Worm (Caenorhabditis elegans) whole organism, L4/young adult: Measurements from ENCODE around the gene col-90.

Source experiments
- W03F9.2 ChIP-seq: fragments of 150-350 bp; optimal IDR thresholded peaks from 2 replicates; lab custom pipeline; 2014; ENCODE audit warnings: missing biosample characterization, missing genetic modification characterization
- dao-5 ChIP-seq: sonication (generic microtip); optimal IDR thresholded peaks from 2 replicates; lab custom pipeline; 2016; ENCODE audit warnings: missing genotype, missing genetic modification characterization, moderate library complexity, missing compliant biosample characterization
- him-1 ChIP-seq: sonication (generic microtip); optimal IDR thresholded peaks from 2 replicates; lab custom pipeline; 2016; ENCODE audit warnings: missing genotype, missing genetic modification reagents, missing genetic modification characterization, missing compliant biosample characterization

col-90 gene

ce11 chrIII:7948802-7949201 lies at the start of gene col-90:
Gene col-90 (plus strand): TSS chrIII:7948838.
- no peak for TF ChIP-seq W03F9.2 (tag; lab: Kevin White, UChicago)
- TF ChIP-seq him-1 (tag; lab: Kevin White, UChicago): no peak
- no peak for TF ChIP-seq dao-5 (tag; lab: Kevin White, UChicago)

DNA sequence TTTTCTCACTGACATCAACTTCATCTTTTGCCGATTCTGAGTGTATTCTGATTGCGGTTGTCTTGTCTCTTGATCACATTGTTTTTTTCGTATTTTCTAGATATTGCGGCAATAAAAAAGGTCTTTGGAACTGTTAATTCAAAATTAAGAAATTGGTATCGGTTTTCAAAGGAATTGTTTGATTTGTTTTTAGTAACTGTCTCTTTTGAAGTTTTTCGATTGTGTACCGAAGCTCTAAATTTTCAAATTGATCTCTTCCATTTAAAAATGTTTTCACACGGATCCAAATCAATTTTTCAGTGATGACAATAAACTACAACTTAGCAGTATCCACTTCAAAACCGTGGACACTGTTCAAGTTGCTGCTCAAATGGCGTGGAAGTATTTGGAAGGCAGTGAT lies 47.9 kb upstream of the col-90 start, which contains the start of gene best-24:
best-24 (plus strand) TSS at position 301 of the 400 bp plus-strand sequence.
- TF ChIP-seq him-1 (tag; lab: Kevin White, UChicago): no peak
- TF ChIP-seq dao-5 (tag; lab: Kevin White, UChicago): no peak
- TF ChIP-seq W03F9.2 (tag; lab: Kevin White, UChicago): no peak

DNA sequence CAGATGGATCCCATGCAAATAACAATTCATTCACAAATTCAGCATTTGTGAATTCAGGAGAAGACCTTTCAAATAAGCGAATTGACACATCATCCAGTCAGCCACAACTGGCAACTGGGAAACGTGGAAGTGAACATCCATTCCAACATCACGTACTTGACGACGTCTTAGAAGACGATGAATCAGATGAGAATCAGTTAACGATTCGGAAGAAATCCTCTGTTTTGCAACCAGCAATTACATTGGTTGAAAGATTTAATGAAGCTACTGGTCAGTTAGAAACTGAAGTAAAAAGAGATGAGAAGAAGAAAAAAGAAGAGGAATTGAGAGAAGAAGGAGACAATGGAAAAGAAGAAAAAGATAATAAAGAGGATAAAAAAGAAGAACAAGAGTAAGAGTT lies 45.2 kb upstream of the col-90 start:
- TF ChIP-seq dao-5 (tag; lab: Kevin White, UChicago) (no peak), him-1 (tag; lab: Kevin White, UChicago) (no peak), W03F9.2 (tag; lab: Kevin White, UChicago) (no peak)

DNA sequence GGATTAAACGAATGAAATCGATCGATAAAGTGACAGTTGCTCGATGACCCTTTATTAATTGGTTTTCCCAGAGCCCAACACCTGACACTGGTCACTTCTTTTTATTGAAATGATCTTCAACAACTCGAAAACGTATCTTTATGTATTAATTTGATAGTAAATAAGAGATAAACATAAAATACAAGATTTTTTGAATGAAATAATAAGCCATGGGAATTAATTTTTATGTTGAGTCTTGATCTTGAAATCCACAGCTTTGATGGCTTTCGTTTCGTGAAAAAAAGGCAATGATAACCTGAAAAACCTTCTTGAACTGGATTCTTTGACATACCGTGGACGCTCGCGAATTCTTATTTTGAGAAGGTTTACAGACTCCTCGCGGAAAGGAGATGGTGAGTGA lies 41.1 kb upstream of the col-90 start, which contains the start of gene pcp-5:
pcp-5 (minus strand) TSS at position 101 of the 400 bp plus-strand sequence.
- TF ChIP-seq W03F9.2 (tag; lab: Kevin White, UChicago): no peak
- no peak for TF ChIP-seq dao-5 (tag; lab: Kevin White, UChicago)
- no peak for TF ChIP-seq him-1 (tag; lab: Kevin White, UChicago)

DNA sequence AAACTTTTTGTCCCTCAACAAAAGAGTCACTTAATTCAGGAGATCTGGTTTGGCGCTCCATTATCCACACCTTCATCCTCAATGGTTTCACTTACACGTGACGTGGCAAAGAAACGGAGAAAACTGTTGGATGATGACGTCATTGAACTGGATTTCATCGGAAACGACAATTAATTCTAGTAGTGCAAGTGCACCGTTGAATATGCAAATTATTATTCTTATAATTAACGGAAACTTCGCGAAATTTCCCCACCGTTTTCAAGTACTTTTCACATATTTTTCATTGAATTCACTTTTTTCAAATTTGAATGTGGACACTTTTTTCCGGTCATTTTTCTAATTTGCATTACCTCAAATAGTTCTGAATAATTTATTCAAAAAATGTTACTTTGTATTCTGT lies 39.4 kb upstream of the col-90 start, which contains the start of gene ZK688.1:
ZK688.1 (plus strand) TSS at position 301 of the 400 bp plus-strand sequence.
- no peak for TF ChIP-seq him-1 (tag; lab: Kevin White, UChicago)
- no peak for TF ChIP-seq dao-5 (tag; lab: Kevin White, UChicago)
- no peak for TF ChIP-seq W03F9.2 (tag; lab: Kevin White, UChicago)

DNA sequence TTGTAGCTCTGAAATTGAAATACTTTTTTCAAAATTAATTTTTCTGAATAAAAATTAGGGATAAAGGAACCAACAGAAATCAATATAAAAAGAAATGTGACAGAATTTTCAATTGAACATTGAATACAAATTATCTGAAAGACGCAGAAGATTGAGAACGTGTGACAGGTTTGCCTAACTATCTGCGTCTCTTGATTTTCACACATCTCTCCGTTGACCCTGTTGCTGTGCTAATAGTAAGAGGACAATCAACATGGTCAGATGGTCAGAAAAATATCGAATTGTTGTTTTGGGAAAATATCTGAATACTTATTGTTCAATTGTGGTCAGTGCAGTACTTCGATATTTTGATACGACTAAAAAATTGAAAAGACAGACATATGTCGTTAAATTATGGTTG lies 37.0 kb upstream of the col-90 start, which contains the start of gene ZK688.7:
ZK688.7 (minus strand) TSS at position 14 of the 400 bp plus-strand sequence.
- TF ChIP-seq W03F9.2 (tag; lab: Kevin White, UChicago) (no peak), dao-5 (tag; lab: Kevin White, UChicago) (no peak), him-1 (tag; lab: Kevin White, UChicago) (no peak)

ce11 chrIII:7913488-7913887 lies 35.1 kb upstream of the col-90 start, which contains the start of gene ZK688.12:
Gene ZK688.12 (minus strand): TSS chrIII:7913588.
- TF ChIP-seq W03F9.2 (tag; lab: Kevin White, UChicago) (no peak), him-1 (tag; lab: Kevin White, UChicago) (no peak), dao-5 (tag; lab: Kevin White, UChicago) (no peak)

DNA sequence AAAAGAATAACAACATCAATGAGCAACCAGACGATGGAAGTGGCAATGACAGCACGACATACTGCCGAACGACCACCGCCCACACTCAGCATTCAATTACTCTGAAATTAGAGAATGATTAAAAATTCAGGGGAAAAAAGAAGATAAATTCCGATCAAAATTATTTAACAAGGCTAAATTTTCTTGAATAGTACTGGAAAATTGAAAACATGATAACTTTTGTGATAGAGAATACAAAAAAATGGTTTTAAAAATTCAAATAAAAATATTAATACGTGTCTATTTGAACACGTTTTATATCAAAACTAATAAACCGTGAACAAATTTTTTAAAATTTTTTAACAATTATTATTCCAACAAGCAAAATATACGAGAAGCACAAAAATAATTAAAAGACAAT lies 31.0 kb upstream of the col-90 start, which contains the start of gene gly-3:
gly-3 (minus strand) TSS at position 101 of the 400 bp plus-strand sequence.
- no peak for TF ChIP-seq W03F9.2 (tag; lab: Kevin White, UChicago)
- no peak for TF ChIP-seq him-1 (tag; lab: Kevin White, UChicago)
- no peak for TF ChIP-seq dao-5 (tag; lab: Kevin White, UChicago)

- TF ChIP-seq him-1 (tag; lab: Kevin White, UChicago) (no peak), dao-5 (tag; lab: Kevin White, UChicago) (no peak), W03F9.2 (tag; lab: Kevin White, UChicago) (no peak)
Observed at ce11 chrIII:7919823-7920222, 28.8 kb upstream of the col-90 start, which contains the start of gene C29E4.14. Gene C29E4.14 (plus strand): TSS chrIII:7920123.

DNA sequence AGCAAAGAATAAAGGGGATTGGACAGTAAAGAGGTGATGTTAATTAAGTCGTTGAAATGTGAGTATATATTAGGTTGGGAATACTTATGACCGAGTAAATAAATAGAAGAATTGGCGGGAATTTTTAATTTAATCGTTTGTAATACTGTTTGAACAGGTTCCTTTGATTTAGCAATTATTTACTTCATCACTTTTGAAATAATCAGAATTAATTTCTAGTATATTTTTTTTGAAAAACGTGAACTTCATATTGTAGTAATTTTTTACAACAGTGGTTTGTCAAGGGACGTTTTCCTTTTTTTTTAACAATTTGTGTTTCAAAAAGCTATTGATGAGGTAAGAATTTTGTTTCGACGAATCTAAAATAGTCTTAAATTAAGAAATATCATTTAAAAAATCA lies 26.4 kb upstream of the col-90 start, which contains the start of gene C29E4.17:
C29E4.17 (plus strand) TSS at position 301 of the 400 bp plus-strand sequence.
- TF ChIP-seq him-1 (tag; lab: Kevin White, UChicago): no peak

DNA sequence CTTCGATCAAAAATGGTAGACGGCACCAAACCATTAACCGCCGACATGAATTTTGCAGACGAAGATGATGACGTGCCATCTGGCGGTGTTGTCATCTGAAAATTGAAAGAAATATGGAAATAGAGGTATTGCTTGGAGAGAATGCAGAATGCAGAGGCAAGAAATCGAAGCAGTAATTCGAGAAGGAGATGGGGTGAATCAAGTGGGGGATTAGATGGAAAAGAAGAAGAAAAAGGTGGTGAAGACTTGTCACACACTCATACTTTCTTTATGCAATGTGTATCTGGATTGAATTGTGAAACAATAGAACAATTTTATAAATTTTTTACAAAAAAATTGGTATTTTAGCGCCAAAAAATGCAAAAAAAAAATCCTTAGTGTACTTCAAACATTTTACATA lies 23.8 kb upstream of the col-90 start, which contains the start of gene tag-250:
tag-250 (minus strand) TSS at position 101 of the 400 bp plus-strand sequence.
- TF ChIP-seq dao-5 (tag; lab: Kevin White, UChicago) (no peak), him-1 (tag; lab: Kevin White, UChicago) (no peak), W03F9.2 (tag; lab: Kevin White, UChicago) (no peak)

DNA sequence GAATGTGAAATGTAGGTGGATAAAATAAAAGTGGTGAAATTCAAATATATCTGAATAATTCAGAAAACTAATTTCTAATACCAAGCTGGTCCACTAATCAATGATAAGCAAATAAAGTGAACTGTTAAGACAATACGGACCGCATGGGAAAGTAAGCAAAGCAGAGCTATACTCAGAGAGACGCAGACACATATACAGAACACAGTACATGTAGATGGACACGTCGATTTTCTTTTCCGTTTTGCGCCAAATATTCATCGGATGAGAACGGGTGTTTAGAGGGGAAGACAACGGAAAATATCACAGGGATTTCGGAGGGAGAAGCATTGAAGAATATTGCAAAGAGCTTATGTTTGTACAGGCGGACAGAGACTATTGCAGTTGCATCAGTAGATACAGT lies 22.7 kb upstream of the col-90 start:
- no peak for TF ChIP-seq dao-5 (tag; lab: Kevin White, UChicago)
- no peak for TF ChIP-seq him-1 (tag; lab: Kevin White, UChicago)
- TF ChIP-seq W03F9.2 (tag; lab: Kevin White, UChicago): no peak

DNA sequence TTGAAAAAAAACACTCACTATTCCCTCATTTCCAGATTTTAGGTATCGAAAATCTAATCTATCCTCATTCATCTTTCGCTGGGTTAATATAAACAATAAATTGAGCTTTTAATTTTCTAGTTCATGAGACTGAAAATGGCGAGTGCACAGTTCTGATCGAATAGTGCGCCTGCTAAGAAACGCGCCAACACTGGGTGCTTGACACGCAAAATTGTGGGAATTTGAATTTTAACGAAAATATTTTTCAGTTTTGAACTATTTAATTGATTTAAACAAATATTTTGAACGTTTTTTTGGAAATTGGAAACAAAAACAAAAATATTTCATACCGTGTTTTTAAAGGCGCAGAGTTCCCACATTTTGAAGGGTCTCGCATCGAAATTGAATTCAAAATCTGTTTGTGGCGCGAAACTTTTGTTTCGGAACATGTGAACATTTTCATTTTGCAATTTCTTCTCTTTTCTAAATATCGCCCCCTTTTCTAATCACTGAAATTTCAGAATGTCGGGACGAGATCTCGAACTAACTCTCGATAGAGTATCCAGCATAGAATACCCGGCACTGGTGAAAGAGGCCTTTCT lies 20.0 kb upstream of the col-90 start, which contains the start of the genes C29E4.13 and npp-15:
C29E4.13 (minus strand) TSS at position 169 of the 581 bp plus-strand sequence.
npp-15 (plus strand) TSS at position 495 of the 581 bp plus-strand sequence.
- TF ChIP-seq him-1 (tag; lab: Kevin White, UChicago): no peak
- TF ChIP-seq W03F9.2 (tag; lab: Kevin White, UChicago): peak; percentile 53
